Fruit fly (Drosophila melanogaster): ENCODE data around the gene CG10208.

DNA sequence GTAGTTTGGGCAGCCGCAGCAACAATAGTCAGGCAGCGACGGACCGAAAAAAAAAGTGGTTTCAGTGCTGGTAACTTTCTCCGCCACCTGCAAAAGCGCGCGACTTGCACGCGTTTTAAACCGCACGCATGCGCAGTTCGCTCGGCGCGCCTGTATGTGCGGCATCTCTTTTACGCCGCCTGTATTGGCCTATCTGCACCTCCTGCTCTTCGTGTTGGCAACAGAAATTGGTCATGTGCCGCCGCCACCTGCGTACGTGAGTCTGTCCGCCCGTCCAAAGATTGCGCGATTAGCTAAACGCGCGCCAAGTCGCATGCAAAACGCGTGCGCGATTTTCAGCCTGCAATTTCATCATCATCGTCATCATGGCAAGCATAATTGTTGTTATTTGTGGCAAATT is 38.3 kb downstream of the CG10208 start:
- no peak for TF ChIP-seq CG4318 (GFP tag; optimal IDR thresholded peaks at IDR 0.05)
- no peak for TF ChIP-seq Hr39 (GFP tag; optimal IDR thresholded peaks at IDR 0.05)
- no peak for TF ChIP-seq OdsH (GFP tag; optimal IDR thresholded peaks at IDR 0.05)
- TF ChIP-seq CG8319 (GFP tag; optimal IDR thresholded peaks at IDR 0.05) = no peak
- no peak for TF ChIP-seq CG3919 (GFP tag; optimal IDR thresholded peaks at IDR 0.05)
- TF ChIP-seq svp (GFP tag) = no peak
- TF ChIP-seq CG1621 (tag; optimal IDR thresholded peaks at IDR 0.05) = no peak
- TF ChIP-seq CG10669 (GFP tag; optimal IDR thresholded peaks at IDR 0.05) = no peak
- TF ChIP-seq eg (GFP tag; IDR thresholded peaks at IDR 0.05) = no peak
- TF ChIP-seq CG6276 (GFP tag; optimal IDR thresholded peaks at IDR 0.05) = no peak
- TF ChIP-seq acj6 (GFP tag; optimal IDR thresholded peaks at IDR 0.05) = no peak

All from whole organism, prepupa.